Worm (Caenorhabditis elegans): ENCODE data around the gene Y38C1AA.7.

- no peak for TF ChIP-seq ceh-36 (tag; optimal IDR thresholded peaks at IDR 0.05)
- no peak for TF ChIP-seq aly-1 (tag; optimal IDR thresholded peaks at IDR 0.05)
- TF ChIP-seq ama-1 (optimal IDR thresholded peaks at IDR 0.05): no peak
- TF ChIP-seq tra-4 (tag; optimal IDR thresholded peaks at IDR 0.05): no peak
- no peak for TF ChIP-seq flt-1 (GFP tag; IDR thresholded peaks at IDR 0.05)
Observed at ce11 chrIV:141022-141421, 17.7 kb upstream of the Y38C1AA.7 start.

Measured in whole organism, early embryonic.